Fruit fly (Drosophila melanogaster) whole organism, embryonic: Measurements from ENCODE around the gene CG32767.

Experiments used
- B-H2 ChIP-seq: fragments of 200-800 bp; sonication (Bioruptor generic); optimal IDR thresholded peaks from 2 replicates; lab custom pipeline; 2018; ENCODE audit warnings: missing biosample characterization, mild to moderate bottlenecking, missing genetic modification characterization
- CG10274 ChIP-seq: fragments of 200-800 bp; sonication (Bioruptor generic); optimal IDR thresholded peaks from 3 replicates; lab custom pipeline; 2017; ENCODE audit warnings: missing biosample characterization, mild to moderate bottlenecking, missing genetic modification characterization
- CG10959 ChIP-seq: fragments of 200-800 bp; sonication (Bioruptor generic); IDR thresholded peaks from 2 replicates; pipeline ENCODE4 v1.3.6; 2022; ENCODE audit warnings: missing biosample characterization, missing genetic modification characterization
- CG11093 ChIP-seq: fragments of 200-800 bp; sonication (Bioruptor generic); IDR thresholded peaks from 3 replicates; pipeline ENCODE4 v1.3.6; 2022; ENCODE audit warnings: missing biosample characterization, missing genetic modification characterization
- CG14710 ChIP-seq: fragments of 200-800 bp; sonication (Bioruptor generic); optimal IDR thresholded peaks from 3 replicates; lab custom pipeline; 2019; ENCODE audit warnings: missing biosample characterization, mild to moderate bottlenecking, missing genetic modification characterization, moderate library complexity
- CG15269 ChIP-seq: fragments of 200-800 bp; sonication (Bioruptor generic); optimal IDR thresholded peaks from 2 replicates; lab custom pipeline; 2018; ENCODE audit warnings: missing biosample characterization, mild to moderate bottlenecking, missing genetic modification characterization, moderate library complexity
- CG15696 ChIP-seq: fragments of 200-800 bp; sonication (Bioruptor generic); optimal IDR thresholded peaks from 2 replicates; lab custom pipeline; 2019; ENCODE audit warnings: missing biosample characterization, mild to moderate bottlenecking, missing genetic modification characterization, moderate library complexity
- CG17359 ChIP-seq: fragments of 200-800 bp; sonication (Bioruptor generic); optimal IDR thresholded peaks from 3 replicates; lab custom pipeline; 2018; ENCODE audit warnings: missing biosample characterization, mild to moderate bottlenecking, missing genetic modification characterization, moderate library complexity
- CG18599 ChIP-seq: fragments of 200-800 bp; sonication (Bioruptor generic); optimal IDR thresholded peaks from 3 replicates; lab custom pipeline; 2017; ENCODE audit warnings: missing biosample characterization, missing genetic modification characterization, mild to moderate bottlenecking, moderate library complexity, missing genetic modification reagents
- CG2678 ChIP-seq: fragments of 200-800 bp; sonication (Bioruptor generic); optimal IDR thresholded peaks from 3 replicates; lab custom pipeline; 2019; ENCODE audit warnings: missing biosample characterization, mild to moderate bottlenecking, missing genetic modification characterization, moderate library complexity
- CG2712 ChIP-seq: fragments of 200-800 bp; optimal IDR thresholded peaks from 3 replicates; lab custom pipeline; 2019; ENCODE audit warnings: missing biosample characterization, mild to moderate bottlenecking, missing genetic modification characterization, moderate library complexity
- CG3163 ChIP-seq: fragments of 200-800 bp; sonication (Bioruptor generic); optimal IDR thresholded peaks from 3 replicates; lab custom pipeline; 2016; ENCODE audit warnings: missing biosample characterization, missing genetic modification characterization
- CG32772 ChIP-seq: fragments of 200-800 bp; sonication (Bioruptor generic); IDR thresholded peaks from 2 replicates; pipeline ENCODE4 v1.3.6; 2022; ENCODE audit warnings: missing biosample characterization, missing genetic modification characterization
- CG4424 ChIP-seq: fragments of 200-800 bp; sonication (Bioruptor generic); optimal IDR thresholded peaks from 3 replicates; lab custom pipeline; 2016; ENCODE audit warnings: missing biosample characterization, missing genetic modification characterization
- CG6254 ChIP-seq: fragments of 200-800 bp; sonication (Bioruptor generic); optimal IDR thresholded peaks from 3 replicates; lab custom pipeline; 2017; ENCODE audit warnings: mild to moderate bottlenecking, missing biosample characterization, missing genetic modification reagents, missing genetic modification characterization
- CG6689 ChIP-seq: fragments of 200-800 bp; sonication (Bioruptor generic); IDR thresholded peaks from 2 replicates; pipeline ENCODE4 v1.3.6; 2022; ENCODE audit warnings: missing biosample characterization, missing genetic modification characterization
- CG7839 ChIP-seq: fragments of 200-800 bp; sonication (Bioruptor generic); optimal IDR thresholded peaks from 3 replicates; lab custom pipeline; 2018; ENCODE audit warnings: missing biosample characterization, mild to moderate bottlenecking, missing genetic modification characterization, moderate library complexity
- CHES-1-like ChIP-seq: fragments of 200-800 bp; sonication (Bioruptor generic); optimal IDR thresholded peaks from 2 replicates; lab custom pipeline; 2016; ENCODE audit warnings: missing biosample characterization, missing genetic modification characterization
- Dref ChIP-seq: fragments of 200-800 bp; sonication (Bioruptor generic); IDR thresholded peaks from 2 replicates; pipeline ENCODE4 v1.3.6; 2022; ENCODE audit warnings: missing biosample characterization, missing genetic modification characterization
- Fer3 ChIP-seq: fragments of 200-800 bp; sonication (Bioruptor generic); optimal IDR thresholded peaks from 2 replicates; lab custom pipeline; 2018; ENCODE audit warnings: missing biosample characterization, mild to moderate bottlenecking, missing genetic modification characterization, moderate library complexity
- Gug ChIP-seq: fragments of 200-800 bp; sonication (Bioruptor generic); IDR thresholded peaks from 4 replicates; pipeline ENCODE4 v1.3.6; 2022; ENCODE audit warnings: missing biosample characterization, missing genetic modification characterization
- H15 ChIP-seq: fragments of 200-800 bp; sonication (Bioruptor generic); IDR thresholded peaks from 3 replicates; pipeline ENCODE4 v1.3.6; 2022; ENCODE audit warnings: missing biosample characterization, missing genetic modification characterization
- Hr78 ChIP-seq, 2 experiments: fragments of 200-800 bp in 1 of 2; fragments of >200 bp in 1 of 2; sonication (Bioruptor generic) in 1 of 2; optimal IDR thresholded peaks; 2 replicates each; lab custom pipeline; 2017 to 2019; ENCODE audit warnings: missing biosample characterization in 2 of 2, missing genetic modification characterization in 2 of 2, mild to moderate bottlenecking in 1 of 2, moderate library complexity in 1 of 2
- Myb ChIP-seq: fragments of 200-800 bp; sonication (Bioruptor generic); optimal IDR thresholded peaks from 2 replicates; lab custom pipeline; 2016; ENCODE audit warnings: missing biosample characterization, missing genetic modification characterization
- NFAT ChIP-seq: fragments of 200-800 bp; sonication (Bioruptor generic); IDR thresholded peaks from 2 replicates; pipeline ENCODE4 v1.3.6; 2022; ENCODE audit warnings: missing biosample characterization, missing genetic modification characterization
- Pdp1 ChIP-seq, 2 experiments: fragments of 200-800 bp; sonication (Bioruptor generic); optimal IDR thresholded peaks; 3 replicates each; lab custom pipeline; 2016; ENCODE audit warnings: missing biosample characterization in 2 of 2, missing genetic modification characterization in 2 of 2, mild to moderate bottlenecking in 1 of 2, moderate library complexity in 1 of 2
- Spps ChIP-seq: fragments of 200-800 bp; sonication (Bioruptor generic); optimal IDR thresholded peaks from 2 replicates; lab custom pipeline; 2018; ENCODE audit warnings: missing biosample characterization, mild to moderate bottlenecking, missing genetic modification characterization
- YL-1 ChIP-seq: fragments of 200-800 bp; sonication (Bioruptor generic); optimal IDR thresholded peaks from 3 replicates; lab custom pipeline; 2017; ENCODE audit warnings: missing biosample characterization, mild to moderate bottlenecking, missing genetic modification characterization
- abd-A ChIP-seq: fragments of 200-800 bp; sonication (Bioruptor generic); optimal IDR thresholded peaks from 3 replicates; lab custom pipeline; 2019; ENCODE audit warnings: missing biosample characterization, mild to moderate bottlenecking, missing genetic modification characterization, moderate library complexity
- btn ChIP-seq: fragments of 200-800 bp; sonication (Bioruptor generic); optimal IDR thresholded peaks from 2 replicates; lab custom pipeline; 2016; ENCODE audit warnings: missing biosample characterization, missing genetic modification characterization
- croc ChIP-seq: fragments of 200-800 bp; sonication (Bioruptor generic); conservative IDR thresholded peaks from 3 replicates; pipeline ENCODE4 v1.3.6; 2022; ENCODE audit warnings: missing biosample characterization, missing genetic modification characterization
- grau ChIP-seq: fragments of 200-800 bp; optimal IDR thresholded peaks from 3 replicates; lab custom pipeline; 2019; ENCODE audit warnings: missing biosample characterization, mild to moderate bottlenecking, missing genetic modification characterization, moderate library complexity
- grn ChIP-seq: fragments of 200-800 bp; sonication (Bioruptor generic); optimal IDR thresholded peaks from 3 replicates; lab custom pipeline; 2017; ENCODE audit warnings: missing biosample characterization, missing genetic modification characterization
- h ChIP-seq: fragments of >200 bp; optimal IDR thresholded peaks from 2 replicates; lab custom pipeline; 2017
- lbe ChIP-seq: fragments of 200-800 bp; sonication (Bioruptor generic); optimal IDR thresholded peaks from 2 replicates; lab custom pipeline; 2016; ENCODE audit warnings: missing biosample characterization, mild to moderate bottlenecking, missing genetic modification characterization
- oc ChIP-seq: fragments of 200-800 bp; sonication (Bioruptor generic); optimal IDR thresholded peaks from 2 replicates; lab custom pipeline; 2018; ENCODE audit warnings: missing biosample characterization, mild to moderate bottlenecking, missing genetic modification characterization, moderate library complexity
- onecut ChIP-seq: fragments of 200-800 bp; sonication (Bioruptor generic); IDR thresholded peaks from 2 replicates; pipeline ENCODE4 v1.3.6; 2022; ENCODE audit warnings: missing biosample characterization, missing genetic modification characterization
- pb ChIP-seq: fragments of 200-800 bp; sonication (Bioruptor generic); optimal IDR thresholded peaks from 3 replicates; lab custom pipeline; 2016; ENCODE audit warnings: missing biosample characterization, missing genetic modification characterization
- salm ChIP-seq: fragments of 200-800 bp; sonication (Bioruptor generic); optimal IDR thresholded peaks from 2 replicates; lab custom pipeline; 2018; ENCODE audit warnings: missing biosample characterization, mild to moderate bottlenecking, missing genetic modification characterization
- schlank ChIP-seq: fragments of 200-800 bp; sonication (Bioruptor generic); optimal IDR thresholded peaks from 2 replicates; lab custom pipeline; 2018; ENCODE audit warnings: missing biosample characterization, mild to moderate bottlenecking, missing genetic modification characterization
- seq ChIP-seq: fragments of 200-800 bp; sonication (Bioruptor generic); IDR thresholded peaks from 2 replicates; pipeline ENCODE4 v1.3.6; 2022; ENCODE audit warnings: missing biosample characterization, missing genetic modification characterization
- slp2 ChIP-seq: fragments of 200-800 bp; sonication (Bioruptor generic); optimal IDR thresholded peaks from 2 replicates; lab custom pipeline; 2016; ENCODE audit warnings: missing biosample characterization, missing genetic modification characterization
- sqz ChIP-seq: fragments of 200-800 bp; sonication (Bioruptor generic); optimal IDR thresholded peaks from 3 replicates; lab custom pipeline; 2018; ENCODE audit warnings: missing biosample characterization, mild to moderate bottlenecking, missing genetic modification characterization
- tll ChIP-seq, 2 experiments: fragments of 200-800 bp in 1 of 2; fragments of >200 bp in 1 of 2; sonication (Bioruptor generic) in 1 of 2; optimal IDR thresholded peaks; 2 replicates each; lab custom pipeline; 2017 to 2019; ENCODE audit warnings: missing biosample characterization in 2 of 2, missing genetic modification characterization in 2 of 2, mild to moderate bottlenecking in 1 of 2, moderate library complexity in 1 of 2
- twi ChIP-seq: fragments of 200-800 bp; optimal IDR thresholded peaks from 2 replicates; lab custom pipeline; 2019; ENCODE audit warnings: missing biosample characterization, mild to moderate bottlenecking, missing genetic modification characterization, moderate library complexity
- vvl ChIP-seq: fragments of 200-800 bp; sonication (Bioruptor generic); IDR thresholded peaks from 2 replicates; pipeline ENCODE4 v1.3.6; 2022; ENCODE audit warnings: missing biosample characterization, missing genetic modification characterization
- zfh1 ChIP-seq: fragments of 200-800 bp; sonication (Bioruptor generic); IDR thresholded peaks from 3 replicates; pipeline ENCODE4 v1.3.6; 2022; ENCODE audit warnings: missing biosample characterization, missing genetic modification characterization

CG32767 gene

DNA sequence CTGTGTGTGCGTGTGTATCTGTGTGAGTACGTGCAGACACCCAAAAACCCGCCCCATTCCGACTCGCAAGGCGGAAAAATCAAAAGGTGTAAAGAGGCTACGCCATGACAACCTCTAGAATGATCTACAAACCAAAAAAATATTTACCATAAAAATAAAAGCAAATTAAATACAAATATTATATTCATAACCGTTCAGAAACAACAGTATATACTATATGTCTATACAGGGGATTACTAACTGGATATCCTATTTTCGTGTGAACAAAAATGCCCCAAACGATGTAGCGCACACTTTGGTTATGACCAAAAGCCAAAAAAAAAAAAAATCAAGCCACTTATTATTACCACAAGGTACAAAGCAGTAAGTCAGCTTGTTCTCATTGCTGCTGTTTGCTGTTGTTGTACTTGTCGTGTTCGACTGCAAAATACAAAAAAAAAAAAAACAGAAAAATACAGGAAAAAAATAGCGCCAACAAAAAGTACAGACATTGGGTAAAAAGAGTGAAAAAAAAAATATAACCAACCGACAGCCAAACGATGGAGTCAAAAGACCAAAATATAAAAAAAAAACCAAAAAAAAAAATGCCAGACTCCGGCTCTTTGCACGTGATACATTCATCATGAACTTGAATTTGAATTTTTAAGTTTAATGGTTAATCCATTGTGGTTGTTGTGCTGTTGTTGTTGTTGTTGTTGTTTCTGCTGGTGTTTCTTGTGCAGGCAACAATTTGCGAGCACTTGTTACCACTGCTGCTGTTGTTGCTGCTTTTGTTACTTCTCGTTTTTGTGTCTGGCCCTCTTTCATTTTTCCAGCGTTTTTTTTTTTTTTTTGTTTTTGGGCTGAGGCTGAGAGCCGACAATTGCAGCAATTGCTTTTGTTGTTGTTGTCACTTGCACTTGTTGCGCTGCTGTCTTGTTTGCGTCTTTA lies 42.8 kb downstream of the CG32767 start (continued):
- TF ChIP-seq H15 (GFP tag; lab: Robert Waterston, UW) (peak; percentile 73; the same call in 2 of the 3 replicates), CG2712 (tag; lab: Kevin White, UChicago) (peak; percentile 66), h (lab: Kevin White, UChicago) (no peak), CHES-1-like (no peak), CG10959 (GFP tag; lab: Robert Waterston, UW) (no peak), lbe (GFP tag; lab: Kevin White, UChicago) (peak; percentile 63), CG15696 (tag; lab: Kevin White, UChicago) (no peak), twi (tag; lab: Kevin White, UChicago) (no peak), grau (peak; percentile 73), Myb (GFP tag; lab: Kevin White, UChicago) (no peak), CG3163 (no peak), CG18599 (GFP tag; lab: Kevin White, UChicago) (peak; percentile 72), Hr78 (GFP tag; optimal IDR thresholded peaks at IDR 0.05; lab: Kevin White, UChicago) (no peak)

DNA sequence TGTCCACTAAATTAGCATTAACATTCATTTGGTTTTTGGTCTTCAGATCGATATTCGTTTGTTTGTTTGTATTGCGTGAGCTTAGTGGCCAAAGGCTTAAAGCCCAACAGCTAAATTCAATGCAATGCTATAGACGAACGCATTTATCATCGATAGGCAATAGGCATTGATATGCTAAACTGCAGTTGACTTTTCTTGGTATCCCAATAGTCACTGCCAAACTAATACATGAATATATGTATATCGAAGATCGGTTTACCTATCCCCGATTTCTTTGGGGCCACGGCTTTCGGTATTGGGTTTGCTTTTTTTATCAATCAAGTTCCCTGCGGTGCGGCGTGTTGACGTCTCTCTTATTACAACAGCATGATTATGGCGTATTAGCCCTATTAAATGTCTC lies 44.5 kb downstream of the CG32767 start:
- TF ChIP-seq CG32772 (GFP tag; lab: Robert Waterston, UW) (no peak), onecut (peak; percentile 72), CG17359 (tag; lab: Kevin White, UChicago) (no peak), abd-A (peak; percentile 20), vvl (GFP tag; lab: Robert Waterston, UW) (peak; percentile 63), Pdp1 (GFP tag; optimal IDR thresholded peaks at IDR 0.05; lab: Kevin White, UChicago) (peak in 1 of 2 experiments; percentile 20), oc (tag; lab: Kevin White, UChicago) (peak; percentile 70)

DNA sequence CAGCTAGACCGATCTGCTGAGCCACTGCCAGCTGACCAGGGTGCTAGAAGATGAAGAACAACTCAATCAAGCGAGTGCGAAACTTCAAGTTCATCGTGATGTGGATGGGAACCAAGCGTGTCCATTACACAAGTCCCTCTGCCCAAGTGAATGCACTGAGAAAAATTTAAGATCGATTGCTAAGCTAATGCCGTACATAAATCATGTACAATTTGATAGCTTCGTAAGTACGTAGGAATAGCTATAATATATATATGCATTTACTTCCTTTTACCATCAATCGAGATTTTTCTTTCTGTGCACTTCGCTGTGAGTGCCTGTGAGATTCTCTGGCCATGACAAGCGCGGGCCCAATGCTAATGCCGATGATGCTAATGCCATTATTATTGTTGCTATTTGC lies 46.2 kb downstream of the CG32767 start:
- no peak for TF ChIP-seq CG15269 (tag; lab: Kevin White, UChicago)
- no peak for TF ChIP-seq YL-1 (GFP tag; lab: Kevin White, UChicago)
- TF ChIP-seq Dref (GFP tag; lab: Robert Waterston, UW), result no peak
- TF ChIP-seq slp2, result no peak
- peak; percentile 1 for TF ChIP-seq CG2678 (tag; lab: Kevin White, UChicago)
- TF ChIP-seq CG14710, result no peak
- TF ChIP-seq Fer3, result no peak
- TF ChIP-seq Gug (GFP tag; lab: Robert Waterston, UW), result no peak
- no peak for TF ChIP-seq tll (GFP tag; optimal IDR thresholded peaks at IDR 0.05; lab: Kevin White, UChicago)
- no peak for TF ChIP-seq pb
- no peak for TF ChIP-seq seq (GFP tag; lab: Robert Waterston, UW)
- TF ChIP-seq CG6689 (GFP tag; lab: Robert Waterston, UW), result no peak
- TF ChIP-seq Spps (tag; lab: Kevin White, UChicago), result no peak
- TF ChIP-seq croc (GFP tag; lab: Robert Waterston, UW), result no peak
- TF ChIP-seq salm (tag; lab: Kevin White, UChicago), result no peak
- peak; percentile 7 for TF ChIP-seq CG4424 (GFP tag; lab: Kevin White, UChicago)
- no peak for TF ChIP-seq CG10274 (GFP tag; lab: Kevin White, UChicago)
- TF ChIP-seq grn (GFP tag; lab: Kevin White, UChicago), result no peak
- no peak for TF ChIP-seq CG6254 (GFP tag; lab: Kevin White, UChicago)
- TF ChIP-seq CG11093 (GFP tag; lab: Robert Waterston, UW), result no peak
- TF ChIP-seq CG7839 (tag; lab: Kevin White, UChicago), result peak; percentile 19
- TF ChIP-seq sqz (GFP tag; lab: Kevin White, UChicago), result no peak
- no peak for TF ChIP-seq btn (GFP tag; lab: Kevin White, UChicago)
- TF ChIP-seq schlank (tag; lab: Kevin White, UChicago), result no peak
- TF ChIP-seq B-H2 (GFP tag; lab: Kevin White, UChicago), result no peak
- no peak for TF ChIP-seq zfh1 (GFP tag; lab: Robert Waterston, UW)
- TF ChIP-seq NFAT (GFP tag; lab: Robert Waterston, UW), result no peak
